Fruit fly (Drosophila melanogaster) whole organism, embryonic: ENCODE results near the gene CG6005.

ENCODE experiments used
- Awh ChIP-seq: fragments of 200-800 bp; sonication (Bioruptor generic); IDR thresholded peaks from 2 replicates; pipeline ENCODE4, ENCODE4 v1.3.6; 2022; ENCODE audit warnings: missing biosample characterization, missing genetic modification characterization
- B-H1 ChIP-seq: fragments of 200-800 bp; sonication (Bioruptor generic); IDR thresholded peaks from 3 replicates; pipeline ENCODE4 v1.3.6; 2022; ENCODE audit warnings: missing biosample characterization, missing genetic modification characterization
- CG1024 ChIP-seq: fragments of 200-800 bp; sonication (Bioruptor generic); IDR thresholded peaks from 2 replicates; pipeline ENCODE4 v1.3.6; 2022; ENCODE audit warnings: missing biosample characterization, missing genetic modification characterization
- CG10274 ChIP-seq: fragments of 200-800 bp; sonication (Bioruptor generic); optimal IDR thresholded peaks from 3 replicates; lab custom pipeline; 2017; ENCODE audit warnings: missing biosample characterization, mild to moderate bottlenecking, missing genetic modification characterization
- CG10366 ChIP-seq: fragments of 200-800 bp; sonication (Bioruptor generic); IDR thresholded peaks from 2 replicates; pipeline ENCODE4 v1.3.6; 2022; ENCODE audit warnings: missing biosample characterization, missing genetic modification characterization
- CG10565 ChIP-seq: fragments of 200-800 bp; sonication (Bioruptor generic); optimal IDR thresholded peaks from 3 replicates; lab custom pipeline; 2016; ENCODE audit warnings: missing biosample characterization, mild to moderate bottlenecking, missing genetic modification characterization
- CG11093 ChIP-seq: fragments of 200-800 bp; sonication (Bioruptor generic); IDR thresholded peaks from 3 replicates; pipeline ENCODE4 v1.3.6; 2022; ENCODE audit warnings: missing biosample characterization, missing genetic modification characterization
- CG11247 ChIP-seq: fragments of 200-800 bp; sonication (Bioruptor generic); IDR thresholded peaks from 2 replicates; pipeline ENCODE4 v1.3.6; 2022; ENCODE audit warnings: missing biosample characterization, missing genetic modification characterization
- CG11504 ChIP-seq: fragments of 200-800 bp; sonication (Bioruptor generic); optimal IDR thresholded peaks from 3 replicates; lab custom pipeline; 2019; ENCODE audit warnings: missing biosample characterization, mild to moderate bottlenecking, missing genetic modification characterization, moderate library complexity
- CG12219 ChIP-seq: fragments of 200-800 bp; sonication (Bioruptor generic); optimal IDR thresholded peaks from 3 replicates; lab custom pipeline; 2018; ENCODE audit warnings: missing biosample characterization, mild to moderate bottlenecking, missing genetic modification characterization
- CG15479 ChIP-seq: fragments of 200-800 bp; sonication (Bioruptor generic); optimal IDR thresholded peaks from 3 replicates; lab custom pipeline; 2019; ENCODE audit warnings: missing biosample characterization, mild to moderate bottlenecking, missing genetic modification characterization, moderate library complexity
- CG16815 ChIP-seq: fragments of 200-800 bp; sonication (Bioruptor generic); optimal IDR thresholded peaks from 3 replicates; lab custom pipeline; 2017; ENCODE audit warnings: missing biosample characterization, mild to moderate bottlenecking, missing genetic modification characterization
- CG18619 ChIP-seq: fragments of 200-800 bp; sonication (Bioruptor generic); optimal IDR thresholded peaks from 3 replicates; lab custom pipeline; 2017; ENCODE audit warnings: missing biosample characterization, mild to moderate bottlenecking, missing genetic modification characterization
- CG18764 ChIP-seq: fragments of 200-800 bp; sonication (Bioruptor generic); optimal IDR thresholded peaks from 3 replicates; lab custom pipeline; 2016; ENCODE audit warnings: missing biosample characterization, missing genetic modification characterization
- CG3163 ChIP-seq: fragments of 200-800 bp; sonication (Bioruptor generic); optimal IDR thresholded peaks from 3 replicates; lab custom pipeline; 2016; ENCODE audit warnings: missing biosample characterization, missing genetic modification characterization
- CG3281 ChIP-seq: fragments of 200-800 bp; sonication (Bioruptor generic); optimal IDR thresholded peaks from 3 replicates; lab custom pipeline; 2017; ENCODE audit warnings: missing biosample characterization, mild to moderate bottlenecking, missing genetic modification characterization
- CG34422 ChIP-seq: fragments of 200-800 bp; sonication (Bioruptor generic); IDR thresholded peaks from 3 replicates; pipeline ENCODE4 v1.3.6; 2022; ENCODE audit warnings: missing biosample characterization, missing genetic modification characterization
- CG4820 ChIP-seq: fragments of 200-800 bp; sonication (Bioruptor generic); optimal IDR thresholded peaks from 3 replicates; lab custom pipeline; 2016; ENCODE audit warnings: missing biosample characterization, missing genetic modification characterization
- CG5953 ChIP-seq: fragments of 200-800 bp; sonication (Bioruptor generic); IDR thresholded peaks from 2 replicates; pipeline ENCODE4 v1.3.6; 2022; ENCODE audit warnings: missing biosample characterization, missing genetic modification characterization
- CG7357 ChIP-seq: fragments of 200-800 bp; sonication (Bioruptor generic); IDR thresholded peaks from 3 replicates; pipeline ENCODE4 v1.3.6; 2022; ENCODE audit warnings: missing biosample characterization, missing genetic modification characterization
- CG8478 ChIP-seq: fragments of >200 bp; optimal IDR thresholded peaks from 2 replicates; lab custom pipeline; 2018
- CTCF ChIP-seq: fragments of 200-800 bp; sonication (Bioruptor generic); optimal IDR thresholded peaks from 2 replicates; lab custom pipeline; 2017; ENCODE audit warnings: missing biosample characterization, mild to moderate bottlenecking, missing genetic modification characterization, moderate library complexity
- CoRest ChIP-seq: fragments of 200-800 bp; sonication (Bioruptor generic); optimal IDR thresholded peaks from 3 replicates; lab custom pipeline; 2018; ENCODE audit warnings: missing biosample characterization, mild to moderate bottlenecking, missing genetic modification characterization, moderate library complexity
- Elba2 ChIP-seq: fragments of 200-800 bp; sonication (Bioruptor generic); optimal IDR thresholded peaks from 3 replicates; lab custom pipeline; 2016; ENCODE audit warnings: missing biosample characterization, missing genetic modification characterization
- Hr78 ChIP-seq, 2 experiments: fragments of 200-800 bp in 1 of 2; fragments of >200 bp in 1 of 2; sonication (Bioruptor generic) in 1 of 2; optimal IDR thresholded peaks; 2 replicates each; lab custom pipeline; 2017 to 2019; ENCODE audit warnings: missing biosample characterization in 2 of 2, missing genetic modification characterization in 2 of 2, mild to moderate bottlenecking in 1 of 2, moderate library complexity in 1 of 2
- Lpt ChIP-seq: fragments of >200 bp; optimal IDR thresholded peaks from 2 replicates; lab custom pipeline; 2018; ENCODE audit warnings: missing biosample characterization, missing genetic modification characterization
- Oli ChIP-seq: fragments of 200-800 bp; sonication (Bioruptor generic); optimal IDR thresholded peaks from 2 replicates; lab custom pipeline; 2018; ENCODE audit warnings: missing biosample characterization, mild to moderate bottlenecking, missing genetic modification characterization, moderate library complexity
- PHDP ChIP-seq: fragments of 200-800 bp; sonication (Bioruptor generic); optimal IDR thresholded peaks from 3 replicates; lab custom pipeline; 2018; ENCODE audit warnings: missing biosample characterization, mild to moderate bottlenecking, missing genetic modification characterization, moderate library complexity
- Sry-β ChIP-seq: fragments of 200-800 bp; sonication (Bioruptor generic); optimal IDR thresholded peaks from 2 replicates; lab custom pipeline; 2018; ENCODE audit warnings: missing biosample characterization, mild to moderate bottlenecking, missing genetic modification characterization, moderate library complexity
- Trl ChIP-seq, 3 experiments: fragments of >200 bp in 2 of 3; fragments of 200-800 bp in 1 of 3; sonication (Bioruptor generic) in 1 of 3; optimal IDR thresholded peaks; 2 replicates in 1 of 3; 3 replicates in 2 of 3; lab custom pipeline; 2016 to 2017; ENCODE audit warnings: missing biosample characterization in 1 of 3, missing genetic modification characterization in 1 of 3
- Usf ChIP-seq: fragments of 200-800 bp; sonication (Bioruptor generic); optimal IDR thresholded peaks from 2 replicates; lab custom pipeline; 2017; ENCODE audit warnings: missing genotype, missing biosample characterization, missing genetic modification characterization
- al ChIP-seq: fragments of 200-800 bp; sonication (Bioruptor generic); IDR thresholded peaks from 2 replicates; pipeline ENCODE4 v1.3.6; 2022; ENCODE audit warnings: missing biosample characterization, missing genetic modification characterization
- aop ChIP-seq: fragments of 200-800 bp; sonication (Bioruptor generic); IDR thresholded peaks from 2 replicates; pipeline ENCODE4 v1.3.6; 2022; ENCODE audit warnings: missing biosample characterization, missing genetic modification characterization
- ase ChIP-seq: fragments of 200-800 bp; sonication (Bioruptor generic); IDR thresholded peaks from 3 replicates; pipeline ENCODE4 v1.3.6; 2022; ENCODE audit warnings: missing biosample characterization, missing genetic modification characterization
- corto ChIP-seq: fragments of 200-800 bp; sonication (Bioruptor generic); optimal IDR thresholded peaks from 2 replicates; lab custom pipeline; 2016; ENCODE audit warnings: missing biosample characterization, mild to moderate bottlenecking, missing genetic modification characterization, moderate library complexity
- crp ChIP-seq, 2 experiments: fragments of 200-800 bp; sonication (Bioruptor generic); optimal IDR thresholded peaks; 2 replicates in 1 of 2; 3 replicates in 1 of 2; lab custom pipeline; 2017; ENCODE audit warnings: missing biosample characterization in 2 of 2, missing genetic modification characterization in 2 of 2, mild to moderate bottlenecking in 1 of 2, moderate library complexity in 1 of 2
- cwo ChIP-seq: fragments of 200-800 bp; sonication (Bioruptor generic); optimal IDR thresholded peaks from 3 replicates; lab custom pipeline; 2017; ENCODE audit warnings: missing biosample characterization, missing genetic modification characterization, mild to moderate bottlenecking, moderate library complexity, missing genetic modification reagents
- ftz-f1 ChIP-seq: fragments of 200-800 bp; sonication (Bioruptor generic); optimal IDR thresholded peaks from 2 replicates; lab custom pipeline; 2016; ENCODE audit warnings: missing biosample characterization, missing genetic modification characterization
- gce ChIP-seq: fragments of 200-800 bp; sonication (Bioruptor generic); IDR thresholded peaks from 3 replicates; pipeline ENCODE4 v1.3.6; 2022; ENCODE audit warnings: missing biosample characterization, missing genetic modification characterization
- gro ChIP-seq: fragments of 200-800 bp; sonication (Bioruptor generic); optimal IDR thresholded peaks from 2 replicates; lab custom pipeline; 2016; ENCODE audit warnings: missing biosample characterization, missing genetic modification characterization
- inv ChIP-seq: fragments of 200-800 bp; sonication (Bioruptor generic); IDR thresholded peaks from 2 replicates; pipeline ENCODE4 v1.3.6; 2022; ENCODE audit warnings: missing biosample characterization, missing genetic modification characterization; ENCODE audit not compliant: partially characterized antibody
- odd ChIP-seq: fragments of 200-800 bp; sonication (Bioruptor generic); optimal IDR thresholded peaks from 2 replicates; lab custom pipeline; 2017; ENCODE audit warnings: missing biosample characterization, mild to moderate bottlenecking, missing genetic modification characterization
- otp ChIP-seq: fragments of 200-800 bp; sonication (Bioruptor generic); IDR thresholded peaks from 3 replicates; pipeline ENCODE4, ENCODE4 v1.3.6; 2022; ENCODE audit warnings: missing biosample characterization, missing genetic modification characterization
- pfk ChIP-seq: fragments of 200-800 bp; sonication (Bioruptor generic); optimal IDR thresholded peaks from 2 replicates; lab custom pipeline; 2018; ENCODE audit warnings: missing biosample characterization, mild to moderate bottlenecking, missing genetic modification characterization, moderate library complexity
- prd ChIP-seq, 3 experiments: fragments of >200 bp in 2 of 3; fragments of 200-800 bp in 1 of 3; sonication (Bioruptor generic) in 1 of 3; optimal IDR thresholded peaks in 2 of 3; IDR thresholded peaks in 1 of 3; 2 replicates in 2 of 3; 3 replicates in 1 of 3; pipeline versions ENCODE4 v1.3.6 to Lab custom; 2017 to 2022; ENCODE audit warnings: missing biosample characterization in 1 of 3, missing genetic modification characterization in 1 of 3
- psq ChIP-seq: fragments of 200-800 bp; sonication (Bioruptor generic); optimal IDR thresholded peaks from 2 replicates; lab custom pipeline; 2017; ENCODE audit warnings: missing biosample characterization, missing genetic modification characterization
- ranshi ChIP-seq: fragments of 200-800 bp; sonication (Bioruptor generic); IDR thresholded peaks from 2 replicates; pipeline ENCODE4 v1.3.6; 2022; ENCODE audit warnings: missing biosample characterization, missing genetic modification characterization
- run ChIP-seq: fragments of 200-800 bp; sonication (Bioruptor generic); optimal IDR thresholded peaks from 3 replicates; lab custom pipeline; 2018; ENCODE audit warnings: missing biosample characterization, mild to moderate bottlenecking, missing genetic modification characterization
- scrt ChIP-seq: fragments of 200-800 bp; sonication (Bioruptor generic); optimal IDR thresholded peaks from 2 replicates; lab custom pipeline; 2018; ENCODE audit warnings: missing biosample characterization, mild to moderate bottlenecking, missing genetic modification characterization, moderate library complexity
- tin ChIP-seq: fragments of 200-800 bp; sonication (Bioruptor generic); optimal IDR thresholded peaks from 3 replicates; lab custom pipeline; 2016; ENCODE audit warnings: missing biosample characterization, missing genetic modification characterization
- vvl ChIP-seq: fragments of 200-800 bp; sonication (Bioruptor generic); IDR thresholded peaks from 2 replicates; pipeline ENCODE4 v1.3.6; 2022; ENCODE audit warnings: missing biosample characterization, missing genetic modification characterization

The CG6005 gene

DNA sequence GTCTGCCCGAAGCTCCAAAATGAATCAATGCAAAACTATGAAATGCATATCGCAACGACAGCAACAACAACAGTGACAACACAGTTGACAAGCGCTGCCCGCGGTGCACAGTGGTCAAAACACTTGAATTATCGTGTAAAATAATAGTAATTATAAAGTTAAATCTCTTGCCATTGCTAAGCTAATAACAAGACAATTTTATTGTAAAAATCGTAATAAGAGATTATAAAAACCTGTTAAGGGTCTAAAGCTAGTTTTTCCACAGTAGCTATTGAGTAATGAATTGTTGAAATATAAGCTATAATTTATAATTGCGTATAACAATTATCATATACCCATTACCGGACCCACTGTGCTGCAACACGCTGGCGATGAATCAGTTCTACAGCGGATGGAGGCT, 49.2 kb upstream of the CG6005 start (continued):
- TF ChIP-seq CG11247 (GFP tag; lab: Robert Waterston, UW) (no peak), CG10565 (GFP tag; lab: Kevin White, UChicago) (no peak), odd (GFP tag; lab: Kevin White, UChicago) (peak; percentile 1), CG1024 (peak; percentile 38; the same call in 1 of the 2 replicates), vvl (peak; percentile 59), run (tag; lab: Kevin White, UChicago) (no peak), CG12219 (GFP tag; lab: Kevin White, UChicago) (peak; percentile 52), CG10274 (GFP tag; lab: Kevin White, UChicago) (no peak), CG11093 (GFP tag; lab: Robert Waterston, UW) (peak; percentile 57; the same call in 2 of the 3 replicates), otp (GFP tag; lab: Robert Waterston, UW) (peak; percentile 32; the same call in 1 of the 3 replicates), B-H1 (GFP tag; lab: Robert Waterston, UW) (no peak), Awh (GFP tag; lab: Robert Waterston, UW) (0 out of 2 replicates have a peak, but pooled peaks have one; percentile 52), CG7357 (no peak), ftz-f1 (GFP tag; lab: Kevin White, UChicago) (no peak), corto (GFP tag; lab: Kevin White, UChicago) (no peak), Elba2 (GFP tag; lab: Kevin White, UChicago) (no peak), CG11504 (tag; lab: Kevin White, UChicago) (peak; percentile 76), CoRest (tag; lab: Kevin White, UChicago) (peak; percentile 49), gro (GFP tag; lab: Kevin White, UChicago) (no peak), CG4820 (GFP tag; lab: Kevin White, UChicago) (peak; percentile 35), tin (GFP tag; lab: Kevin White, UChicago) (peak; percentile 36), CG3163 (GFP tag; lab: Kevin White, UChicago) (no peak), CG18764 (GFP tag; lab: Kevin White, UChicago) (no peak), inv (GFP tag; lab: Robert Waterston, UW) (no peak), CG8478 (lab: Kevin White, UChicago) (no peak), crp (GFP tag; optimal IDR thresholded peaks at IDR 0.05; lab: Kevin White, UChicago) (no peak), gce (GFP tag; lab: Robert Waterston, UW) (no peak), CG15479 (GFP tag; lab: Kevin White, UChicago) (no peak), prd (optimal IDR thresholded peaks at IDR 0.05; lab: Kevin White, UChicago) (no peak), prd (GFP tag; IDR thresholded peaks at IDR 0.05; lab: Robert Waterston, UW) (peak; percentile 73; the same call in 2 of the 3 replicates), psq (no peak), CG5953 (GFP tag; lab: Robert Waterston, UW) (no peak), ranshi (GFP tag; lab: Robert Waterston, UW) (peak; percentile 47; the same call in 1 of the 2 replicates), aop (GFP tag; lab: Robert Waterston, UW) (no peak), CG10366 (GFP tag; lab: Robert Waterston, UW) (no peak), PHDP (peak; percentile 62), Oli (tag; lab: Kevin White, UChicago) (peak; percentile 68), Usf (GFP tag; lab: Kevin White, UChicago) (no peak), CG18619 (GFP tag; lab: Kevin White, UChicago) (peak; percentile 17), al (GFP tag; lab: Robert Waterston, UW) (no peak), pfk (GFP tag; lab: Kevin White, UChicago) (no peak), scrt (no peak), CG34422 (GFP tag; lab: Robert Waterston, UW) (peak; percentile 60; the same call in 1 of the 3 replicates), CG16815 (GFP tag; lab: Kevin White, UChicago) (peak; percentile 7), Trl (optimal IDR thresholded peaks at IDR 0.05; lab: Kevin White, UChicago) (no peak), Trl (GFP tag; optimal IDR thresholded peaks at IDR 0.05; lab: Kevin White, UChicago) (peak; percentile 8), ase (GFP tag; lab: Robert Waterston, UW) (no peak), CG3281 (GFP tag; lab: Kevin White, UChicago) (no peak), CTCF (GFP tag; lab: Kevin White, UChicago) (no peak), Lpt (no peak), Sry-β (GFP tag; lab: Kevin White, UChicago) (no peak), Hr78 (GFP tag; optimal IDR thresholded peaks at IDR 0.05; lab: Kevin White, UChicago) (peak in 1 of 2 experiments; percentile 33), cwo (GFP tag; lab: Kevin White, UChicago) (no peak)
